Fruit fly (Drosophila melanogaster) whole organism, embryonic: ENCODE data around the gene CG15209.

ENCODE experiments used
- CG11696 ChIP-seq: fragments of 200-800 bp; sonication (Bioruptor generic); IDR thresholded peaks from 2 replicates; pipeline ENCODE4 v1.3.6; 2022; ENCODE audit warnings: missing biosample characterization, missing genetic modification characterization
- CG12744 ChIP-seq: fragments of 200-800 bp; sonication (Bioruptor generic); optimal IDR thresholded peaks from 2 replicates; lab custom pipeline; 2016; ENCODE audit warnings: missing biosample characterization, missing genetic modification characterization
- CG13287 ChIP-seq: fragments of 200-800 bp; sonication (Bioruptor generic); IDR thresholded peaks from 2 replicates; pipeline ENCODE4 v1.3.6; 2022; ENCODE audit warnings: missing biosample characterization, missing genetic modification characterization; ENCODE audit not compliant: partially characterized antibody
- CG13424 ChIP-seq: fragments of 200-800 bp; sonication (Bioruptor generic); optimal IDR thresholded peaks from 2 replicates; lab custom pipeline; 2019; ENCODE audit warnings: missing biosample characterization, mild to moderate bottlenecking, missing genetic modification characterization, moderate library complexity
- CG13775 ChIP-seq: fragments of 200-800 bp; sonication (Bioruptor generic); optimal IDR thresholded peaks from 3 replicates; lab custom pipeline; 2017; ENCODE audit warnings: missing biosample characterization, mild to moderate bottlenecking, missing genetic modification characterization
- CG14860 ChIP-seq: fragments of 200-800 bp; sonication (Bioruptor generic); IDR thresholded peaks from 3 replicates; pipeline ENCODE4 v1.3.6; 2022; ENCODE audit warnings: missing biosample characterization, missing genetic modification characterization; ENCODE audit not compliant: partially characterized antibody
- CG17359 ChIP-seq: fragments of 200-800 bp; sonication (Bioruptor generic); optimal IDR thresholded peaks from 3 replicates; lab custom pipeline; 2018; ENCODE audit warnings: missing biosample characterization, mild to moderate bottlenecking, missing genetic modification characterization, moderate library complexity
- CG1832 ChIP-seq: fragments of 200-800 bp; sonication (Bioruptor generic); optimal IDR thresholded peaks from 2 replicates; lab custom pipeline; 2017; ENCODE audit warnings: missing biosample characterization, mild to moderate bottlenecking, missing genetic modification characterization, inconsistent platforms
- CG2116 ChIP-seq: fragments of 200-800 bp; sonication (Bioruptor generic); optimal IDR thresholded peaks from 3 replicates; lab custom pipeline; 2018; ENCODE audit warnings: missing biosample characterization, mild to moderate bottlenecking, missing genetic modification characterization
- CG2120 ChIP-seq: fragments of 200-800 bp; sonication (Bioruptor generic); optimal IDR thresholded peaks from 3 replicates; lab custom pipeline; 2016; ENCODE audit warnings: missing biosample characterization, missing genetic modification characterization
- CG31224 ChIP-seq: fragments of 200-800 bp; sonication (Bioruptor generic); IDR thresholded peaks from 2 replicates; pipeline ENCODE4 v1.3.6; 2022; ENCODE audit warnings: missing biosample characterization, missing genetic modification characterization
- CG32532 ChIP-seq: fragments of 200-800 bp; sonication (Bioruptor generic); IDR thresholded peaks from 2 replicates; pipeline ENCODE4 v1.3.6; 2022; ENCODE audit warnings: missing biosample characterization, missing genetic modification characterization
- CG42726 ChIP-seq: fragments of 200-800 bp; sonication (Bioruptor generic); IDR thresholded peaks from 2 replicates; pipeline ENCODE4 v1.3.6; 2022; ENCODE audit warnings: missing biosample characterization, missing genetic modification characterization; ENCODE audit not compliant: partially characterized antibody
- CG4617 ChIP-seq: fragments of 200-800 bp; sonication (Bioruptor generic); optimal IDR thresholded peaks from 3 replicates; lab custom pipeline; 2016; ENCODE audit warnings: missing biosample characterization, missing genetic modification characterization, borderline replicate concordance
- CG6689 ChIP-seq: fragments of 200-800 bp; sonication (Bioruptor generic); IDR thresholded peaks from 2 replicates; pipeline ENCODE4 v1.3.6; 2022; ENCODE audit warnings: missing biosample characterization, missing genetic modification characterization
- CG7357 ChIP-seq: fragments of 200-800 bp; sonication (Bioruptor generic); IDR thresholded peaks from 3 replicates; pipeline ENCODE4 v1.3.6; 2022; ENCODE audit warnings: missing biosample characterization, missing genetic modification characterization
- CG8924 ChIP-seq: fragments of 200-800 bp; optimal IDR thresholded peaks from 3 replicates; lab custom pipeline; 2019; ENCODE audit warnings: missing biosample characterization, mild to moderate bottlenecking, missing genetic modification characterization, moderate library complexity
- CG9932 ChIP-seq: fragments of 200-800 bp; sonication (Bioruptor generic); IDR thresholded peaks from 2 replicates; pipeline ENCODE4 v1.3.6; 2022; ENCODE audit warnings: missing biosample characterization, missing genetic modification characterization
- CHES-1-like ChIP-seq: fragments of 200-800 bp; sonication (Bioruptor generic); optimal IDR thresholded peaks from 2 replicates; lab custom pipeline; 2016; ENCODE audit warnings: missing biosample characterization, missing genetic modification characterization
- CoRest ChIP-seq: fragments of 200-800 bp; sonication (Bioruptor generic); optimal IDR thresholded peaks from 3 replicates; lab custom pipeline; 2018; ENCODE audit warnings: missing biosample characterization, mild to moderate bottlenecking, missing genetic modification characterization, moderate library complexity
- Doc3 ChIP-seq: fragments of 200-800 bp; sonication (Bioruptor generic); IDR thresholded peaks from 3 replicates; pipeline ENCODE4 v1.3.6; 2022; ENCODE audit warnings: missing biosample characterization, missing genetic modification characterization; ENCODE audit not compliant: partially characterized antibody
- Dp ChIP-seq: fragments of 200-800 bp; sonication (Bioruptor generic); optimal IDR thresholded peaks from 2 replicates; lab custom pipeline; 2018; ENCODE audit warnings: missing biosample characterization, mild to moderate bottlenecking, missing genetic modification characterization, moderate library complexity
- ERR ChIP-seq: fragments of 200-800 bp; sonication (Bioruptor generic); optimal IDR thresholded peaks from 2 replicates; lab custom pipeline; 2016; ENCODE audit warnings: missing biosample characterization, missing genetic modification characterization
- Hr78 ChIP-seq, 2 experiments: fragments of 200-800 bp in 1 of 2; fragments of >200 bp in 1 of 2; sonication (Bioruptor generic) in 1 of 2; optimal IDR thresholded peaks; 2 replicates each; lab custom pipeline; 2017 to 2019; ENCODE audit warnings: missing biosample characterization in 2 of 2, missing genetic modification characterization in 2 of 2, mild to moderate bottlenecking in 1 of 2, moderate library complexity in 1 of 2
- MESR4 ChIP-seq: fragments of 200-800 bp; sonication (Bioruptor generic); optimal IDR thresholded peaks from 2 replicates; lab custom pipeline; 2018; ENCODE audit warnings: missing biosample characterization, mild to moderate bottlenecking, missing genetic modification characterization, moderate library complexity
- Usf ChIP-seq: fragments of 200-800 bp; sonication (Bioruptor generic); optimal IDR thresholded peaks from 2 replicates; lab custom pipeline; 2017; ENCODE audit warnings: missing genotype, missing biosample characterization, missing genetic modification characterization
- bowl ChIP-seq: fragments of 200-800 bp; sonication (Bioruptor generic); IDR thresholded peaks from 2 replicates; pipeline ENCODE4 v1.3.6; 2022; ENCODE audit warnings: missing biosample characterization, missing genetic modification characterization
- bsh ChIP-seq, 2 experiments: fragments of 200-800 bp; sonication (Bioruptor generic); optimal IDR thresholded peaks; 2 replicates each; lab custom pipeline; 2017 to 2018; ENCODE audit warnings: mild to moderate bottlenecking in 2 of 2, missing biosample characterization in 2 of 2, missing genetic modification characterization in 2 of 2, moderate library complexity in 1 of 2
- en ChIP-seq: fragments of 200-800 bp; sonication (Bioruptor generic); optimal IDR thresholded peaks from 2 replicates; lab custom pipeline; 2016; ENCODE audit warnings: missing biosample characterization, missing genetic modification characterization
- gfzf ChIP-seq: fragments of 200-800 bp; sonication (Bioruptor generic); optimal IDR thresholded peaks from 2 replicates; lab custom pipeline; 2016; ENCODE audit warnings: missing biosample characterization, mild to moderate bottlenecking, missing genetic modification characterization, moderate library complexity
- inv ChIP-seq: fragments of 200-800 bp; sonication (Bioruptor generic); IDR thresholded peaks from 2 replicates; pipeline ENCODE4 v1.3.6; 2022; ENCODE audit warnings: missing biosample characterization, missing genetic modification characterization; ENCODE audit not compliant: partially characterized antibody
- nmo ChIP-seq: fragments of 200-800 bp; sonication (Bioruptor generic); optimal IDR thresholded peaks from 2 replicates; lab custom pipeline; 2018; ENCODE audit warnings: missing biosample characterization, mild to moderate bottlenecking, missing genetic modification characterization, moderate library complexity
- phol ChIP-seq: fragments of 200-800 bp; sonication (Bioruptor generic); optimal IDR thresholded peaks from 3 replicates; lab custom pipeline; 2018; ENCODE audit warnings: missing biosample characterization, mild to moderate bottlenecking, missing genetic modification characterization, moderate library complexity
- prd ChIP-seq, 3 experiments: fragments of >200 bp in 2 of 3; fragments of 200-800 bp in 1 of 3; sonication (Bioruptor generic) in 1 of 3; optimal IDR thresholded peaks in 2 of 3; IDR thresholded peaks in 1 of 3; 2 replicates in 2 of 3; 3 replicates in 1 of 3; pipeline versions ENCODE4 v1.3.6 to Lab custom; 2017 to 2022; ENCODE audit warnings: missing biosample characterization in 1 of 3, missing genetic modification characterization in 1 of 3
- pzg ChIP-seq: fragments of 200-800 bp; sonication (Bioruptor generic); optimal IDR thresholded peaks from 3 replicates; lab custom pipeline; 2018; ENCODE audit warnings: missing biosample characterization, mild to moderate bottlenecking, missing genetic modification characterization, moderate library complexity
- tna ChIP-seq: fragments of 200-800 bp; sonication (Bioruptor generic); IDR thresholded peaks from 2 replicates; pipeline ENCODE4 v1.3.6; 2022; ENCODE audit warnings: missing biosample characterization, missing genetic modification characterization; ENCODE audit not compliant: partially characterized antibody
- trem ChIP-seq: fragments of 200-800 bp; optimal IDR thresholded peaks from 3 replicates; lab custom pipeline; 2019; ENCODE audit warnings: missing biosample characterization, mild to moderate bottlenecking, missing genetic modification characterization, moderate library complexity
- vnd ChIP-seq: fragments of 200-800 bp; sonication (Bioruptor generic); IDR thresholded peaks from 3 replicates; pipeline ENCODE4 v1.3.6; 2022; ENCODE audit warnings: missing biosample characterization, missing genetic modification characterization; ENCODE audit not compliant: partially characterized antibody

Gene CG15209

DNA sequence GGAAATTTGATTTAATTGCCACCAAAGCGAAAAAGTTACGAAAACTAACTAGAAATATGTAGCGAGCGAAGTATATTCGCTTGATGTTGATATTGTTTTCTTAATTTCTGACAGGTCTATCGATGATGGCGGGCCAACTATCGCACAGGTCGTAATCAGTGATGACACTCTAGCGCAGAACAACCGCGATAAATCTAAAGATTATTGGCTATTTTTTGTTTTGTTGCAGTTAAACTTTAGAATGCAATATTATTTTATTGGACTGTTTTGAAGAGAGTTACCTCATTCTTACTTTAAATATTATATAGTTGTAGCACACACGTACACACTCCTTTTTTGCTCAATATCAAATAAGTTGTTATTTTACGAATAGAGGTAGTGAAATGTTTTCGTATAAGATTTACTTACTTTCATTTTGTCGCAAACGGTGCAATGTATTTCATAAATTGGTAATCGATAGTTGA lies 5.0 kb downstream of the CG15209 start, which contains the start of gene sbr (continued):
- peak; percentile 50 for TF ChIP-seq CG2120 (GFP tag; lab: Kevin White, UChicago)
- 0 out of 2 replicates have a peak, but pooled peaks have one; percentile 12 for TF ChIP-seq CG32532 (GFP tag; lab: Robert Waterston, UW)
- TF ChIP-seq CG2116 (GFP tag; lab: Kevin White, UChicago), result peak; percentile 85
- TF ChIP-seq CHES-1-like (GFP tag; lab: Kevin White, UChicago), result peak; percentile 7
- no peak for TF ChIP-seq bsh (GFP tag; optimal IDR thresholded peaks at IDR 0.05; lab: Kevin White, UChicago)
- TF ChIP-seq nmo (GFP tag; lab: Kevin White, UChicago), result peak; percentile 31
- TF ChIP-seq gfzf, result peak; percentile 35
- TF ChIP-seq phol (tag; lab: Kevin White, UChicago), result peak; percentile 73
- peak; percentile 59; the same call in 1 of the 2 replicates for TF ChIP-seq CG42726 (GFP tag; lab: Robert Waterston, UW)
- TF ChIP-seq CG13775 (GFP tag; lab: Kevin White, UChicago), result peak; percentile 14
- TF ChIP-seq CG9932 (GFP tag; lab: Robert Waterston, UW), result peak; percentile 68
- TF ChIP-seq Usf (GFP tag; lab: Kevin White, UChicago), result no peak
- peak; percentile 57; the same call in 2 of the 3 replicates for TF ChIP-seq Doc3
- peak; percentile 40 for TF ChIP-seq pzg (GFP tag; lab: Kevin White, UChicago)
- peak; percentile 78 for TF ChIP-seq CG13287 (GFP tag; lab: Robert Waterston, UW)
- peak; percentile 78 for TF ChIP-seq inv
- peak; percentile 37 for TF ChIP-seq CoRest (tag; lab: Kevin White, UChicago)
- TF ChIP-seq vnd, result peak; percentile 78
- peak; percentile 32; the same call in 1 of the 2 replicates for TF ChIP-seq tna (GFP tag; lab: Robert Waterston, UW)
- TF ChIP-seq prd (optimal IDR thresholded peaks at IDR 0.05; lab: Kevin White, UChicago), result no peak
- peak; percentile 26; the same call in 1 of the 3 replicates for TF ChIP-seq prd (GFP tag; IDR thresholded peaks at IDR 0.05; lab: Robert Waterston, UW)
- peak; percentile 29 for TF ChIP-seq Dp
- TF ChIP-seq CG6689 (GFP tag; lab: Robert Waterston, UW), result no peak
- TF ChIP-seq CG8924 (tag; lab: Kevin White, UChicago), result peak; percentile 19
- TF ChIP-seq CG14860 (GFP tag; lab: Robert Waterston, UW), result peak; percentile 68
- TF ChIP-seq CG13424, result peak; percentile 22
- no peak for TF ChIP-seq CG7357 (GFP tag; lab: Robert Waterston, UW)
- TF ChIP-seq trem (tag; lab: Kevin White, UChicago), result peak; percentile 14
- no peak for TF ChIP-seq CG17359
- peak; percentile 18 for TF ChIP-seq CG4617 (GFP tag; lab: Kevin White, UChicago)

DNA sequence GAGAGGGAATG lies 5.2 kb downstream of the CG15209 start, which contains the start of gene Pgls:
Gene Pgls (plus strand): TSS at position 3 of the 11 bp plus-strand sequence.
- TF ChIP-seq CG1832 (no peak), en (GFP tag; lab: Kevin White, UChicago) (no peak), CG12744 (GFP tag; lab: Kevin White, UChicago) (no peak), CG31224 (GFP tag; lab: Robert Waterston, UW) (no peak)
- TF ChIP-seq, all 482 proteins: peak for 0

DNA sequence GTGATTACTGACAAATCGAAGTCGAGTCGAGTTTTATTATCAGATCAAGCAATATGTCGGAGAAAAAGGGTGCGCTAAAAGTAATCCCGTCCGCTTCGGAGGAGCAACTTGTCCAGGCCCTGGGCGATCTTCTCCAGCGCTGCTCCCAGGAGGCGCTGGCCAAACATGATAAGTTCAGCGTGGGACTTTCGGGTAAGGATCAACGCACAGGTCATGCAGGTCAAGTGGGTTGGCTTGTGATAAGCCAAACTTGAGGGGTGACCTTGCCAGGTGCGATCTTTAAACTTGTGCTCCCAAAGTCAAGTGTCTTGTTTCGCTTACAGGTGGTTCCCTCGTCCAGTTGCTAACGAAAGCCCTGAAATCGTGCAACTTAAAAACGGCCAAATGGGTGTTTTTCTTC lies 5.4 kb downstream of the CG15209 start:
- no peak for TF ChIP-seq bowl (GFP tag; lab: Robert Waterston, UW)
- TF ChIP-seq Hr78 (GFP tag; optimal IDR thresholded peaks at IDR 0.05; lab: Kevin White, UChicago), result peak in 1 of 2 experiments; percentile 35
- no peak for TF ChIP-seq CG11696 (GFP tag; lab: Robert Waterston, UW)
- peak; percentile 8 for TF ChIP-seq ERR (GFP tag; lab: Kevin White, UChicago)
- TF ChIP-seq MESR4 (GFP tag; lab: Kevin White, UChicago), result peak; percentile 7
